Worm (Caenorhabditis elegans) whole organism, L4 larva: ENCODE measurements around the gene Y22D7AL.1.

Source experiments
- D1046.2 ChIP-seq: fragments of 200-800 bp; sonication (Bioruptor generic); IDR thresholded peaks from 2 replicates; pipeline ENCODE4 v1.3.6; 2022; ENCODE audit warnings: missing genetic modification characterization, missing compliant biosample characterization
- F26F4.8 ChIP-seq: fragments of 200-800 bp; sonication (Bioruptor generic); conservative IDR thresholded peaks from 2 replicates; pipeline ENCODE4 v1.3.6; 2022; ENCODE audit warnings: missing genetic modification characterization, missing compliant biosample characterization
- F37D6.2 ChIP-seq: sonication (generic microtip); optimal IDR thresholded peaks from 2 replicates; lab custom pipeline; 2016; ENCODE audit warnings: mild to moderate bottlenecking, missing genetic modification characterization, missing compliant biosample characterization
- T20F7.1 ChIP-seq: fragments of 200-800 bp; sonication (Bioruptor generic); optimal IDR thresholded peaks from 2 replicates; lab custom pipeline; 2018; ENCODE audit warnings: mild to moderate bottlenecking, missing genetic modification characterization, missing compliant biosample characterization
- T26A8.4 ChIP-seq: fragments of 200-800 bp; sonication (Bioruptor generic); IDR thresholded peaks from 2 replicates; pipeline ENCODE4 v1.3.6; 2022; ENCODE audit warnings: missing genetic modification characterization, missing compliant biosample characterization
- Y105C5A.15 ChIP-seq: fragments of 200-800 bp; sonication (Bioruptor generic); IDR thresholded peaks from 2 replicates; pipeline ENCODE4 v1.3.6; 2022; ENCODE audit warnings: missing genetic modification characterization, missing compliant biosample characterization
- Y48G9A.11 ChIP-seq: fragments of 200-800 bp; sonication (Bioruptor generic); IDR thresholded peaks from 2 replicates; pipeline ENCODE4 v1.3.6; 2022; ENCODE audit warnings: missing genetic modification reagents, missing genetic modification characterization, missing compliant biosample characterization
- Y5F2A.4 ChIP-seq: fragments of 200-800 bp; sonication (Bioruptor generic); optimal IDR thresholded peaks from 2 replicates; lab custom pipeline; 2018; ENCODE audit warnings: mild to moderate bottlenecking, missing genetic modification characterization, missing compliant biosample characterization
- Y75B8A.6 ChIP-seq: fragments of 200-800 bp; sonication (Bioruptor generic); IDR thresholded peaks from 2 replicates; pipeline ENCODE4 v1.3.6; 2022; ENCODE audit warnings: missing genetic modification reagents, missing genetic modification characterization, missing compliant biosample characterization
- ZK337.2 ChIP-seq: fragments of 200-800 bp; sonication (Bioruptor generic); IDR thresholded peaks from 2 replicates; pipeline ENCODE4 v1.3.6; 2022; ENCODE audit warnings: missing genetic modification reagents, missing genetic modification characterization, missing compliant biosample characterization
- ZK546.5 ChIP-seq, 2 experiments: sonication (generic microtip); optimal IDR thresholded peaks; 2 replicates each; lab custom pipeline; 2017; ENCODE audit warnings: missing biosample characterization in 2 of 2, missing genetic modification characterization in 2 of 2
- arid-1 ChIP-seq: fragments of 200-800 bp; sonication (Bioruptor generic); conservative IDR thresholded peaks from 2 replicates; pipeline ENCODE4 v1.3.6; 2022; ENCODE audit warnings: missing genetic modification reagents, missing genetic modification characterization, missing compliant biosample characterization
- attf-4 ChIP-seq: sonication (generic microtip); optimal IDR thresholded peaks from 3 replicates; lab custom pipeline; 2017; ENCODE audit warnings: missing biosample characterization, missing genetic modification characterization
- ceh-20 ChIP-seq: fragments of 200-800 bp; sonication (Bioruptor generic); IDR thresholded peaks from 2 replicates; pipeline ENCODE4 v1.3.6; 2022; ENCODE audit warnings: missing genetic modification reagents, missing genetic modification characterization, missing compliant biosample characterization
- ceh-28 ChIP-seq: fragments of 150-350 bp; optimal IDR thresholded peaks from 2 replicates; lab custom pipeline; 2014; ENCODE audit warnings: missing biosample characterization, missing genetic modification reagents, missing genetic modification characterization
- ceh-62 ChIP-seq: sonication (generic microtip); optimal IDR thresholded peaks from 2 replicates; lab custom pipeline; 2017; ENCODE audit warnings: missing biosample characterization, missing genetic modification characterization
- ces-1 ChIP-seq: fragments of 150-350 bp; sonication (generic microtip); optimal IDR thresholded peaks from 4 replicates; lab custom pipeline; 2014; ENCODE audit warnings: missing biosample characterization, missing genetic modification reagents, missing genetic modification characterization
- daf-12 ChIP-seq: fragments of 150-350 bp; optimal IDR thresholded peaks from 2 replicates; lab custom pipeline; 2014; ENCODE audit warnings: missing biosample characterization, missing genetic modification reagents, missing genetic modification characterization
- dmd-6 ChIP-seq: fragments of 200-800 bp; sonication (Bioruptor generic); IDR thresholded peaks from 2 replicates; pipeline ENCODE4 v1.3.6; 2022; ENCODE audit warnings: missing genetic modification reagents, missing genetic modification characterization, missing compliant biosample characterization
- dmd-8 ChIP-seq: fragments of 200-800 bp; sonication (Bioruptor generic); IDR thresholded peaks from 2 replicates; pipeline ENCODE4 v1.3.6; 2022; ENCODE audit warnings: missing genetic modification characterization, missing compliant biosample characterization
- egl-43 ChIP-seq: fragments of 200-800 bp; sonication (Bioruptor generic); IDR thresholded peaks from 2 replicates; pipeline ENCODE4 v1.3.6; 2022; ENCODE audit warnings: missing genetic modification reagents, missing genetic modification characterization, missing compliant biosample characterization
- fkh-10 ChIP-seq: fragments of 150-350 bp; optimal IDR thresholded peaks from 2 replicates; lab custom pipeline; 2014; ENCODE audit warnings: missing biosample characterization, missing genetic modification reagents, missing genetic modification characterization
- hlh-11 ChIP-seq: fragments of 200-800 bp; sonication (Bioruptor generic); optimal IDR thresholded peaks from 2 replicates; lab custom pipeline; 2018; ENCODE audit warnings: mild to moderate bottlenecking, missing genetic modification characterization, missing compliant biosample characterization
- hlh-30 ChIP-seq: sonication (generic microtip); optimal IDR thresholded peaks from 2 replicates; lab custom pipeline; 2017; ENCODE audit warnings: antibody characterized with exemption, mild to moderate bottlenecking, missing genetic modification characterization, missing compliant biosample characterization; ENCODE audit not compliant: insufficient read depth
- lin-1 ChIP-seq: fragments of 200-800 bp; sonication (Bioruptor generic); IDR thresholded peaks from 2 replicates; pipeline ENCODE4 v1.3.6; 2022; ENCODE audit warnings: missing genetic modification reagents, missing genetic modification characterization, missing compliant biosample characterization
- lin-13 ChIP-seq: fragments of 150-350 bp; optimal IDR thresholded peaks from 2 replicates; lab custom pipeline; 2014; ENCODE audit warnings: missing biosample characterization, missing genetic modification reagents, missing genetic modification characterization
- lin-39 ChIP-seq: fragments of 150-350 bp; optimal IDR thresholded peaks from 2 replicates; lab custom pipeline; 2014; ENCODE audit warnings: missing biosample characterization, missing genetic modification reagents, missing genetic modification characterization
- madf-5 ChIP-seq, 2 experiments: fragments of 200-800 bp; sonication (Bioruptor generic); IDR thresholded peaks; 2 replicates each; pipeline ENCODE4 v1.3.6; 2022; ENCODE audit warnings: missing compliant biosample characterization in 2 of 2, missing genetic modification characterization in 2 of 2
- mxl-3 ChIP-seq: fragments of 200-800 bp; sonication (Bioruptor generic); optimal IDR thresholded peaks from 2 replicates; lab custom pipeline; 2018; ENCODE audit warnings: mild to moderate bottlenecking, missing genetic modification characterization, missing compliant biosample characterization
- nhr-102 ChIP-seq: sonication (generic microtip); optimal IDR thresholded peaks from 2 replicates; lab custom pipeline; 2016; ENCODE audit warnings: mild to moderate bottlenecking, missing genetic modification characterization, moderate library complexity, missing compliant biosample characterization
- nhr-11 ChIP-seq: fragments of 150-350 bp; optimal IDR thresholded peaks from 2 replicates; lab custom pipeline; 2014; ENCODE audit warnings: missing biosample characterization, missing genetic modification characterization
- nhr-237 ChIP-seq: sonication (generic microtip); optimal IDR thresholded peaks from 2 replicates; lab custom pipeline; 2017; ENCODE audit warnings: missing biosample characterization, missing genetic modification characterization
- nhr-28 ChIP-seq: fragments of 150-350 bp; optimal IDR thresholded peaks from 2 replicates; lab custom pipeline; 2014; ENCODE audit warnings: missing biosample characterization, missing genetic modification characterization
- nhr-41 ChIP-seq: fragments of 200-800 bp; sonication (Bioruptor generic); IDR thresholded peaks from 2 replicates; pipeline ENCODE4 v1.3.6; 2022; ENCODE audit warnings: missing genetic modification reagents, missing genetic modification characterization, missing compliant biosample characterization
- nhr-42 ChIP-seq: fragments of 200-800 bp; sonication (Bioruptor generic); IDR thresholded peaks from 2 replicates; pipeline ENCODE4 v1.3.6; 2022; ENCODE audit warnings: missing genetic modification characterization, missing compliant biosample characterization
- nhr-6 ChIP-seq: fragments of 150-350 bp; optimal IDR thresholded peaks from 2 replicates; lab custom pipeline; 2014; ENCODE audit warnings: missing biosample characterization, missing genetic modification characterization
- nhr-77 ChIP-seq: fragments of 150-350 bp; optimal IDR thresholded peaks from 2 replicates; lab custom pipeline; 2014; ENCODE audit warnings: missing biosample characterization, missing genetic modification characterization
- pha-4 ChIP-seq, 2 experiments: fragments of 150-350 bp in 1 of 2; fragments of 200-800 bp in 1 of 2; sonication (Bioruptor generic) in 1 of 2; IDR thresholded peaks in 1 of 2; optimal IDR thresholded peaks in 1 of 2; 2 replicates each; pipeline versions ENCODE4 v1.3.6 to Lab custom; 2014 to 2022; ENCODE audit warnings: missing genetic modification characterization in 2 of 2, missing genetic modification reagents in 2 of 2, missing biosample characterization in 1 of 2, missing compliant biosample characterization in 1 of 2
- php-3 ChIP-seq: fragments of 200-800 bp; sonication (Bioruptor generic); IDR thresholded peaks from 2 replicates; pipeline ENCODE4 v1.3.6; 2022; ENCODE audit warnings: missing genetic modification reagents, missing genetic modification characterization, missing compliant biosample characterization
- pqm-1 ChIP-seq: sonication (generic microtip); optimal IDR thresholded peaks from 2 replicates; lab custom pipeline; 2017; ENCODE audit warnings: missing biosample characterization, missing genetic modification characterization
- skn-1 ChIP-seq: fragments of 150-350 bp; optimal IDR thresholded peaks from 2 replicates; lab custom pipeline; 2014; ENCODE audit warnings: missing biosample characterization, missing genetic modification characterization
- snpc-1.2 ChIP-seq: fragments of 200-800 bp; sonication (Bioruptor generic); IDR thresholded peaks from 2 replicates; pipeline ENCODE4 v1.3.6; 2022; ENCODE audit warnings: missing genetic modification reagents, missing genetic modification characterization, missing compliant biosample characterization
- snpc-4 ChIP-seq: fragments of 150-350 bp; optimal IDR thresholded peaks from 2 replicates; lab custom pipeline; 2014; ENCODE audit warnings: missing biosample characterization, missing genetic modification characterization
- tra-1 ChIP-seq: fragments of 200-800 bp; sonication (Bioruptor generic); IDR thresholded peaks from 2 replicates; pipeline ENCODE4 v1.3.6; 2022; ENCODE audit warnings: missing genetic modification reagents, missing genetic modification characterization, missing compliant biosample characterization
- unc-130 ChIP-seq: sonication (generic microtip); optimal IDR thresholded peaks from 2 replicates; lab custom pipeline; 2016; ENCODE audit warnings: missing genetic modification reagents, missing genetic modification characterization, missing compliant biosample characterization
- unc-62 ChIP-seq, 3 experiments: fragments of 150-350 bp in 1 of 3; sonication (generic microtip); optimal IDR thresholded peaks in 2 of 3; peaks in 1 of 3; 1 replicate in 1 of 3; 2 replicates in 2 of 3; lab custom pipeline; 2014 to 2017; ENCODE audit warnings: missing biosample characterization in 3 of 3, missing genetic modification characterization in 3 of 3, missing genetic modification reagents in 3 of 3, missing genotype in 1 of 3
- vab-7 ChIP-seq: fragments of 200-800 bp; sonication (Bioruptor generic); IDR thresholded peaks from 2 replicates; pipeline ENCODE4 v1.3.6; 2022; ENCODE audit warnings: missing genetic modification reagents, missing genetic modification characterization, missing compliant biosample characterization
- zag-1 ChIP-seq: fragments of 150-350 bp; optimal IDR thresholded peaks from 2 replicates; lab custom pipeline; 2014; ENCODE audit warnings: missing biosample characterization, missing genetic modification characterization
- ztf-11 ChIP-seq: fragments of 150-350 bp; optimal IDR thresholded peaks from 2 replicates; lab custom pipeline; 2014; ENCODE audit warnings: missing biosample characterization, missing genetic modification characterization
- ztf-7 ChIP-seq: fragments of 150-350 bp; optimal IDR thresholded peaks from 2 replicates; lab custom pipeline; 2014; ENCODE audit warnings: missing biosample characterization, missing genetic modification characterization

The Y22D7AL.1 gene

ce11 chrIII:1652181-1652580, at the start of gene Y22D7AL.1:
TSS of gene Y22D7AL.1 (plus strand) at chrIII:1652481.
- TF ChIP-seq ces-1 (GFP tag; lab: Kevin White, UChicago), result no peak
- TF ChIP-seq nhr-11, result no peak
- TF ChIP-seq arid-1 (GFP tag; lab: Robert Waterston, UW), result no peak
- no peak for TF ChIP-seq egl-43 (GFP tag; lab: Robert Waterston, UW)
- TF ChIP-seq tra-1 (GFP tag; lab: Robert Waterston, UW), result no peak

ce11 chrIII:1602682-1603081, 49.6 kb upstream of the Y22D7AL.1 start:
- TF ChIP-seq unc-130 (GFP tag; lab: Kevin White, UChicago) (no peak), hlh-30 (tag; lab: Kevin White, UChicago) (peak; percentile 50), nhr-28 (tag; lab: Kevin White, UChicago) (peak; percentile 83), zag-1 (tag; lab: Kevin White, UChicago) (no peak), nhr-102 (tag; lab: Kevin White, UChicago) (no peak), php-3 (peak; percentile 84), vab-7 (no peak), snpc-1.2 (no peak), nhr-41 (GFP tag; lab: Robert Waterston, UW) (no peak), ceh-20 (GFP tag; lab: Robert Waterston, UW) (no peak), ceh-62 (tag; lab: Kevin White, UChicago) (no peak), lin-1 (no peak), F26F4.8 (no peak), tra-1 (GFP tag; lab: Robert Waterston, UW) (0 out of 2 replicates have a peak, but pooled peaks have one; percentile 20), dmd-6 (GFP tag; lab: Robert Waterston, UW) (peak; percentile 47), T20F7.1 (GFP tag; lab: Kevin White, UChicago) (peak; percentile 9), nhr-42 (GFP tag; lab: Robert Waterston, UW) (no peak), Y48G9A.11 (GFP tag; lab: Robert Waterston, UW) (no peak), lin-39 (tag; lab: Kevin White, UChicago) (no peak), Y105C5A.15 (GFP tag; lab: Robert Waterston, UW) (no peak), nhr-6 (tag; lab: Kevin White, UChicago) (peak; percentile 44), Y5F2A.4 (GFP tag; lab: Kevin White, UChicago) (no peak), ztf-11 (tag; lab: Kevin White, UChicago) (no peak), nhr-237 (no peak), dmd-8 (GFP tag; lab: Robert Waterston, UW) (no peak), egl-43 (GFP tag; lab: Robert Waterston, UW) (no peak), lin-13 (GFP tag; lab: Kevin White, UChicago) (peak; percentile 44), ZK546.5 (tag; optimal IDR thresholded peaks at IDR 0.05; lab: Kevin White, UChicago) (no peak), pqm-1 (tag; lab: Kevin White, UChicago) (peak; percentile 67), nhr-77 (tag; lab: Kevin White, UChicago) (peak; percentile 38), ZK337.2 (GFP tag; lab: Robert Waterston, UW) (no peak), pha-4 (GFP tag; IDR thresholded peaks at IDR 0.05; lab: Robert Waterston, UW) (no peak), pha-4 (tag; optimal IDR thresholded peaks at IDR 0.05; lab: Kevin White, UChicago) (peak; percentile 20), madf-5 (GFP tag; IDR thresholded peaks at IDR 0.05; lab: Robert Waterston, UW) (no peak), ceh-28 (no peak), skn-1 (tag; lab: Kevin White, UChicago) (no peak), daf-12 (tag; lab: Kevin White, UChicago) (no peak), hlh-11 (tag; lab: Kevin White, UChicago) (peak; percentile 37), fkh-10 (no peak), T26A8.4 (GFP tag; lab: Robert Waterston, UW) (no peak), mxl-3 (GFP tag; lab: Kevin White, UChicago) (no peak), Y75B8A.6 (GFP tag; lab: Robert Waterston, UW) (no peak), F37D6.2 (no peak), snpc-4 (tag; lab: Kevin White, UChicago) (no peak), unc-62 (GFP tag; optimal IDR thresholded peaks at IDR 0.05 in 1 of 2; lab: Kevin White, UChicago) (no peak), unc-62 (tag; optimal IDR thresholded peaks at IDR 0.05; lab: Kevin White, UChicago) (no peak), D1046.2 (GFP tag; lab: Robert Waterston, UW) (no peak), ztf-7 (no peak), attf-4 (tag; lab: Kevin White, UChicago) (no peak)
